Fruit fly (Drosophila melanogaster) whole organism, embryonic: ENCODE measurements around the gene AstC-R1.

Experiments
- Blimp-1 ChIP-seq: fragments of 200-800 bp; sonication (Bioruptor generic); optimal IDR thresholded peaks from 3 replicates; lab custom pipeline; 2018; ENCODE audit warnings: missing biosample characterization, missing genetic modification characterization, mild to moderate bottlenecking, moderate library complexity, missing genetic modification reagents
- CG1603 ChIP-seq: fragments of 200-800 bp; sonication (Bioruptor generic); optimal IDR thresholded peaks from 2 replicates; lab custom pipeline; 2019; ENCODE audit warnings: missing biosample characterization, mild to moderate bottlenecking, missing genetic modification characterization, moderate library complexity
- CG2202 ChIP-seq: fragments of 200-800 bp; sonication (Bioruptor generic); optimal IDR thresholded peaks from 2 replicates; lab custom pipeline; 2018; ENCODE audit warnings: missing biosample characterization, mild to moderate bottlenecking, missing genetic modification characterization
- Hr39 ChIP-seq: fragments of >200 bp; optimal IDR thresholded peaks from 2 replicates; lab custom pipeline; 2017
- Xbp1 ChIP-seq: fragments of 200-800 bp; sonication (Bioruptor generic); optimal IDR thresholded peaks from 3 replicates; lab custom pipeline; 2016; ENCODE audit warnings: missing biosample characterization, mild to moderate bottlenecking, missing genetic modification characterization
- caup ChIP-seq: fragments of 200-800 bp; sonication (Bioruptor generic); optimal IDR thresholded peaks from 3 replicates; lab custom pipeline; 2017; ENCODE audit warnings: missing biosample characterization, mild to moderate bottlenecking, missing genetic modification characterization, moderate library complexity; ENCODE audit not compliant: severe bottlenecking
- shn ChIP-seq: fragments of 200-800 bp; sonication (Bioruptor generic); optimal IDR thresholded peaks from 3 replicates; lab custom pipeline; 2016; ENCODE audit warnings: missing biosample characterization, missing genetic modification characterization
- sug ChIP-seq: fragments of 200-800 bp; optimal IDR thresholded peaks from 2 replicates; lab custom pipeline; 2019; ENCODE audit warnings: missing biosample characterization, mild to moderate bottlenecking, missing genetic modification characterization, moderate library complexity
- yki ChIP-seq: fragments of >200 bp; optimal IDR thresholded peaks from 3 replicates; lab custom pipeline; 2018

dm6 chr3L:18559958-18560357 lies at the start of gene AstC-R1:
- TF ChIP-seq Blimp-1 (GFP tag; lab: Kevin White, UChicago) (no peak), yki (lab: Kevin White, UChicago) (no peak), CG2202 (tag; lab: Kevin White, UChicago) (no peak), sug (no peak), Hr39 (lab: Kevin White, UChicago) (no peak), caup (GFP tag; lab: Kevin White, UChicago) (no peak), shn (no peak), CG1603 (tag; lab: Kevin White, UChicago) (no peak), Xbp1 (GFP tag; lab: Kevin White, UChicago) (no peak)
